Worm (Caenorhabditis elegans) whole organism, L3 larva: ENCODE data around the gene Y75B8A.34.

ENCODE experiments used
- ama-1 ChIP-seq: fragments of 150-350 bp; optimal IDR thresholded peaks from 2 replicates; lab custom pipeline; 2018
- ceh-16 ChIP-seq: sonication (generic microtip); optimal IDR thresholded peaks from 2 replicates; lab custom pipeline; 2017; ENCODE audit warnings: missing biosample characterization, missing genetic modification characterization
- elt-2 ChIP-seq: sonication (generic microtip); optimal IDR thresholded peaks from 2 replicates; lab custom pipeline; 2016; ENCODE audit warnings: missing genetic modification reagents, mild to moderate bottlenecking, missing genetic modification characterization, missing compliant biosample characterization
- elt-3 ChIP-seq, 3 experiments: fragments of 150-350 bp in 1 of 3; sonication (generic microtip) in 2 of 3; optimal IDR thresholded peaks; 2 replicates in 2 of 3; 4 replicates in 1 of 3; lab custom pipeline; 2014 to 2017; ENCODE audit warnings: missing biosample characterization in 3 of 3, missing genetic modification characterization in 3 of 3
- eor-1 ChIP-seq, 2 experiments: fragments of 150-350 bp; optimal IDR thresholded peaks; 2 replicates each; lab custom pipeline; 2014 to 2018; ENCODE audit warnings: missing biosample characterization in 2 of 2, missing genetic modification characterization in 2 of 2
- fkh-10 ChIP-seq: sonication (generic microtip); optimal IDR thresholded peaks from 2 replicates; lab custom pipeline; 2017; ENCODE audit warnings: missing biosample characterization, missing genetic modification reagents, missing genetic modification characterization
- fos-1 ChIP-seq: fragments of 150-350 bp; optimal IDR thresholded peaks from 2 replicates; lab custom pipeline; 2014; ENCODE audit warnings: missing biosample characterization, missing genetic modification characterization
- jun-1 ChIP-seq: fragments of 150-350 bp; optimal IDR thresholded peaks from 2 replicates; lab custom pipeline; 2014; ENCODE audit warnings: missing biosample characterization, missing genetic modification reagents, missing genetic modification characterization
- nhr-76 ChIP-seq: fragments of 150-350 bp; sonication (generic microtip); optimal IDR thresholded peaks from 5 replicates; lab custom pipeline; 2014; ENCODE audit warnings: missing biosample characterization, missing genetic modification characterization
- pqm-1 ChIP-seq: fragments of 150-350 bp; optimal IDR thresholded peaks from 2 replicates; lab custom pipeline; 2017; ENCODE audit warnings: missing biosample characterization, missing genetic modification characterization, inconsistent platforms
- ztf-11 ChIP-seq: fragments of 150-350 bp; optimal IDR thresholded peaks from 2 replicates; lab custom pipeline; 2014; ENCODE audit warnings: missing biosample characterization, missing genetic modification characterization
- ztf-4 ChIP-seq: fragments of 150-350 bp; optimal IDR thresholded peaks from 2 replicates; lab custom pipeline; 2014; ENCODE audit warnings: missing biosample characterization, missing genetic modification characterization

ce11 chrIII:12395085-12395484 is 35.7 kb downstream of the Y75B8A.34 start, which contains the start of gene Y49E10.10:
- TF ChIP-seq pqm-1 (tag; lab: Kevin White, UChicago) = no peak
- TF ChIP-seq elt-3 (tag; optimal IDR thresholded peaks at IDR 0.05; lab: Kevin White, UChicago) = no peak
- TF ChIP-seq fos-1 (tag; lab: Kevin White, UChicago) = no peak
- TF ChIP-seq jun-1 = no peak
- TF ChIP-seq eor-1 (tag; optimal IDR thresholded peaks at IDR 0.05; lab: Kevin White, UChicago) = no peak
- no peak for TF ChIP-seq nhr-76 (tag; lab: Kevin White, UChicago)
- TF ChIP-seq fkh-10 = no peak
- TF ChIP-seq ztf-4 (tag; lab: Kevin White, UChicago) = no peak
- TF ChIP-seq ceh-16 (tag; lab: Kevin White, UChicago) = no peak
- TF ChIP-seq ama-1 (lab: Kevin White, UChicago) = no peak
- TF ChIP-seq elt-2 = no peak
- TF ChIP-seq ztf-11 = no peak
